Worm (Caenorhabditis elegans) whole organism, L4/young adult: Measurements from ENCODE around the gene Y22D7AL.15.

Experiments
- W03F9.2 ChIP-seq: fragments of 150-350 bp; optimal IDR thresholded peaks from 2 replicates; lab custom pipeline; 2014; ENCODE audit warnings: missing biosample characterization, missing genetic modification characterization
- dao-5 ChIP-seq: sonication (generic microtip); optimal IDR thresholded peaks from 2 replicates; lab custom pipeline; 2016; ENCODE audit warnings: missing genotype, missing genetic modification characterization, moderate library complexity, missing compliant biosample characterization
- him-1 ChIP-seq: sonication (generic microtip); optimal IDR thresholded peaks from 2 replicates; lab custom pipeline; 2016; ENCODE audit warnings: missing genotype, missing genetic modification reagents, missing genetic modification characterization, missing compliant biosample characterization

DNA sequence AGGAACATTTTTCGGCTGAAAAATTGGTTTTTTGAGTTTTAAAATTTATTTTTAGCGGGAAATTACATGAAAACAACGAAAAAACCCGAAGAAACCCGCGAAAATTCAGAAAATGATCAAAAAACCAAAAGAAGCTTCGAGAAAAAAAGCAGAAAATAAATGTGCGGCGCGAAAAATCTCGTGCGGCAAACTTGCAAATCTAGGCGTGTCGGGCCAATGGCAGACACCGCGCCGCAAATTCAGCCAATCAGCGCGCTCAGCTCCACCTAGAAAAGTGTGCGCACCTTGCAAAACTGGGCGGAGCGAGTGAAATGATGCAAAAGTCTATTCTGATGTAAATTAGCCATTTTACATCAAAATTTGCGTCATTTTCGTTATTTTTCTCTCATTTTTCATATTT, 40.7 kb downstream of the Y22D7AL.15 start, which contains the start of gene Y22D7AL.10:
- TF ChIP-seq dao-5 (tag; lab: Kevin White, UChicago) (peak; percentile 67), him-1 (tag; lab: Kevin White, UChicago) (peak; percentile 94), W03F9.2 (tag; lab: Kevin White, UChicago) (peak; percentile 93)
